Fruit fly (Drosophila melanogaster) whole organism, embryonic: ENCODE data around the gene Acn.
A peak's percentile ranks its signal among the peaks of the same experiment; 100 is the strongest.

Source experiments
- CG10565 ChIP-seq: fragments of 200-800 bp; sonication (Bioruptor generic); optimal IDR thresholded peaks from 3 replicates; lab custom pipeline; 2016; ENCODE audit warnings: missing biosample characterization, mild to moderate bottlenecking, missing genetic modification characterization
- CG12219 ChIP-seq: fragments of 200-800 bp; sonication (Bioruptor generic); optimal IDR thresholded peaks from 3 replicates; lab custom pipeline; 2018; ENCODE audit warnings: missing biosample characterization, mild to moderate bottlenecking, missing genetic modification characterization
- CG12236 ChIP-seq: fragments of 200-800 bp; sonication (Bioruptor generic); optimal IDR thresholded peaks from 2 replicates; lab custom pipeline; 2016; ENCODE audit warnings: missing biosample characterization, missing genetic modification characterization
- CG15601 ChIP-seq: fragments of 200-800 bp; sonication (Bioruptor generic); optimal IDR thresholded peaks from 3 replicates; lab custom pipeline; 2019; ENCODE audit warnings: missing biosample characterization, mild to moderate bottlenecking, missing genetic modification characterization, moderate library complexity
- CG15696 ChIP-seq: fragments of 200-800 bp; sonication (Bioruptor generic); optimal IDR thresholded peaks from 2 replicates; lab custom pipeline; 2019; ENCODE audit warnings: missing biosample characterization, mild to moderate bottlenecking, missing genetic modification characterization, moderate library complexity
- CG16779 ChIP-seq: fragments of 200-800 bp; sonication (Bioruptor generic); IDR thresholded peaks from 2 replicates; pipeline ENCODE4 v1.3.6; 2022; ENCODE audit warnings: missing biosample characterization, missing genetic modification characterization
- CG17912 ChIP-seq: fragments of 200-800 bp; sonication (Bioruptor generic); optimal IDR thresholded peaks from 2 replicates; lab custom pipeline; 2018; ENCODE audit warnings: missing biosample characterization, mild to moderate bottlenecking, missing genetic modification characterization
- CG1792 ChIP-seq: fragments of 200-800 bp; sonication (Bioruptor generic); optimal IDR thresholded peaks from 2 replicates; lab custom pipeline; 2016; ENCODE audit warnings: missing biosample characterization, missing genetic modification characterization
- CG31365 ChIP-seq: fragments of 200-800 bp; sonication (Bioruptor generic); optimal IDR thresholded peaks from 2 replicates; lab custom pipeline; 2018; ENCODE audit warnings: missing biosample characterization, mild to moderate bottlenecking, missing genetic modification characterization
- CG4617 ChIP-seq: fragments of 200-800 bp; sonication (Bioruptor generic); optimal IDR thresholded peaks from 3 replicates; lab custom pipeline; 2016; ENCODE audit warnings: missing biosample characterization, missing genetic modification characterization, borderline replicate concordance
- CG5245 ChIP-seq: fragments of 200-800 bp; sonication (Bioruptor generic); optimal IDR thresholded peaks from 3 replicates; lab custom pipeline; 2016; ENCODE audit warnings: missing biosample characterization, missing genetic modification characterization
- CG6175 ChIP-seq: fragments of 200-800 bp; sonication (Bioruptor generic); IDR thresholded peaks from 3 replicates; pipeline ENCODE4 v1.3.6; 2022; ENCODE audit warnings: missing biosample characterization, missing genetic modification characterization
- CG6683 ChIP-seq: fragments of 200-800 bp; sonication (Bioruptor generic); optimal IDR thresholded peaks from 2 replicates; lab custom pipeline; 2017; ENCODE audit warnings: missing biosample characterization, mild to moderate bottlenecking, missing genetic modification characterization, missing genetic modification reagents
- CG7786 ChIP-seq: fragments of 200-800 bp; sonication (Bioruptor generic); optimal IDR thresholded peaks from 2 replicates; lab custom pipeline; 2016; ENCODE audit warnings: missing biosample characterization, missing genetic modification characterization
- CG7839 ChIP-seq: fragments of 200-800 bp; sonication (Bioruptor generic); optimal IDR thresholded peaks from 3 replicates; lab custom pipeline; 2018; ENCODE audit warnings: missing biosample characterization, mild to moderate bottlenecking, missing genetic modification characterization, moderate library complexity
- CG8281 ChIP-seq: fragments of 200-800 bp; sonication (Bioruptor generic); optimal IDR thresholded peaks from 2 replicates; lab custom pipeline; 2018; ENCODE audit warnings: missing biosample characterization, mild to moderate bottlenecking, missing genetic modification characterization, moderate library complexity
- CG8290 ChIP-seq, 3 experiments: fragments of 200-800 bp; sonication (Bioruptor generic); optimal IDR thresholded peaks; 2 replicates each; lab custom pipeline; 2016 to 2019; ENCODE audit warnings: missing biosample characterization in 3 of 3, missing genetic modification characterization in 3 of 3, mild to moderate bottlenecking in 2 of 3, moderate library complexity in 1 of 3
- CG9797 ChIP-seq: fragments of 200-800 bp; sonication (Bioruptor generic); optimal IDR thresholded peaks from 3 replicates; lab custom pipeline; 2018; ENCODE audit warnings: missing biosample characterization, mild to moderate bottlenecking, missing genetic modification characterization
- Fer2 ChIP-seq: fragments of 200-800 bp; sonication (Bioruptor generic); optimal IDR thresholded peaks from 2 replicates; lab custom pipeline; 2018; ENCODE audit warnings: missing biosample characterization, mild to moderate bottlenecking, missing genetic modification characterization, moderate library complexity
- Fer3 ChIP-seq: fragments of 200-800 bp; sonication (Bioruptor generic); optimal IDR thresholded peaks from 2 replicates; lab custom pipeline; 2018; ENCODE audit warnings: missing biosample characterization, mild to moderate bottlenecking, missing genetic modification characterization, moderate library complexity
- HmgZ ChIP-seq: fragments of 200-800 bp; sonication (Bioruptor generic); optimal IDR thresholded peaks from 2 replicates; lab custom pipeline; 2018; ENCODE audit warnings: missing biosample characterization, mild to moderate bottlenecking, missing genetic modification characterization
- MESR4 ChIP-seq: fragments of 200-800 bp; sonication (Bioruptor generic); optimal IDR thresholded peaks from 2 replicates; lab custom pipeline; 2018; ENCODE audit warnings: missing biosample characterization, mild to moderate bottlenecking, missing genetic modification characterization, moderate library complexity
- NfI ChIP-seq: fragments of 200-800 bp; sonication (Bioruptor generic); optimal IDR thresholded peaks from 3 replicates; lab custom pipeline; 2018; ENCODE audit warnings: missing biosample characterization, mild to moderate bottlenecking, missing genetic modification characterization, moderate library complexity
- Optix ChIP-seq: fragments of 200-800 bp; sonication (Bioruptor generic); IDR thresholded peaks from 3 replicates; pipeline ENCODE4 v1.3.6; 2022; ENCODE audit warnings: missing biosample characterization, missing genetic modification characterization
- Rx ChIP-seq: fragments of 200-800 bp; sonication (Bioruptor generic); IDR thresholded peaks from 2 replicates; pipeline ENCODE4 v1.3.6; 2022; ENCODE audit warnings: missing biosample characterization, missing genetic modification characterization
- Spps ChIP-seq: fragments of 200-800 bp; sonication (Bioruptor generic); optimal IDR thresholded peaks from 2 replicates; lab custom pipeline; 2018; ENCODE audit warnings: missing biosample characterization, mild to moderate bottlenecking, missing genetic modification characterization
- Ssrp ChIP-seq: fragments of 200-800 bp; sonication (Bioruptor generic); optimal IDR thresholded peaks from 2 replicates; lab custom pipeline; 2018; ENCODE audit warnings: missing biosample characterization, mild to moderate bottlenecking, missing genetic modification characterization, moderate library complexity
- YL-1 ChIP-seq: fragments of 200-800 bp; sonication (Bioruptor generic); optimal IDR thresholded peaks from 3 replicates; lab custom pipeline; 2017; ENCODE audit warnings: missing biosample characterization, mild to moderate bottlenecking, missing genetic modification characterization
- bcd ChIP-seq: fragments of 200-800 bp; sonication (Bioruptor generic); optimal IDR thresholded peaks from 2 replicates; lab custom pipeline; 2017; ENCODE audit warnings: missing biosample characterization, mild to moderate bottlenecking, missing genetic modification characterization
- cg ChIP-seq: fragments of 200-800 bp; sonication (Bioruptor generic); optimal IDR thresholded peaks from 3 replicates; lab custom pipeline; 2019; ENCODE audit warnings: missing biosample characterization, mild to moderate bottlenecking, missing genetic modification characterization, moderate library complexity
- chn ChIP-seq: fragments of 200-800 bp; sonication (Bioruptor generic); optimal IDR thresholded peaks from 2 replicates; lab custom pipeline; 2016; ENCODE audit warnings: missing biosample characterization, missing genetic modification characterization
- dimm ChIP-seq: fragments of 200-800 bp; sonication (Bioruptor generic); IDR thresholded peaks from 2 replicates; pipeline ENCODE4 v1.3.6; 2022; ENCODE audit warnings: missing biosample characterization, missing genetic modification characterization
- ewg ChIP-seq: fragments of 200-800 bp; sonication (Bioruptor generic); optimal IDR thresholded peaks from 3 replicates; lab custom pipeline; 2017; ENCODE audit warnings: mild to moderate bottlenecking, missing biosample characterization, missing genetic modification reagents, missing genetic modification characterization
- gsb ChIP-seq: fragments of 200-800 bp; sonication (Bioruptor generic); IDR thresholded peaks from 2 replicates; pipeline ENCODE4 v1.3.6; 2022; ENCODE audit warnings: missing biosample characterization, missing genetic modification characterization
- gt ChIP-seq: fragments of 200-800 bp; sonication (Bioruptor generic); IDR thresholded peaks from 2 replicates; pipeline ENCODE4 v1.3.6; 2022; ENCODE audit warnings: missing biosample characterization, missing genetic modification characterization
- her ChIP-seq: fragments of 200-800 bp; sonication (Bioruptor generic); optimal IDR thresholded peaks from 2 replicates; lab custom pipeline; 2016; ENCODE audit warnings: missing biosample characterization, missing genetic modification characterization
- jigr1 ChIP-seq: fragments of 200-800 bp; sonication (Bioruptor generic); IDR thresholded peaks from 3 replicates; pipeline ENCODE4 v1.3.6; 2022; ENCODE audit warnings: missing biosample characterization, missing genetic modification characterization
- knrl ChIP-seq: fragments of 200-800 bp; sonication (Bioruptor generic); IDR thresholded peaks from 3 replicates; pipeline ENCODE4 v1.3.6; 2022; ENCODE audit warnings: missing biosample characterization, missing genetic modification characterization; ENCODE audit not compliant: partially characterized antibody
- luna ChIP-seq: fragments of 200-800 bp; sonication (Bioruptor generic); optimal IDR thresholded peaks from 2 replicates; lab custom pipeline; 2016; ENCODE audit warnings: missing biosample characterization, missing genetic modification characterization
- nerfin-1 ChIP-seq: fragments of 200-800 bp; sonication (Bioruptor generic); optimal IDR thresholded peaks from 3 replicates; lab custom pipeline; 2019; ENCODE audit warnings: missing biosample characterization, mild to moderate bottlenecking, missing genetic modification characterization, moderate library complexity
- nmo ChIP-seq: fragments of 200-800 bp; sonication (Bioruptor generic); optimal IDR thresholded peaks from 2 replicates; lab custom pipeline; 2018; ENCODE audit warnings: missing biosample characterization, mild to moderate bottlenecking, missing genetic modification characterization, moderate library complexity
- peb ChIP-seq: fragments of 200-800 bp; sonication (Bioruptor generic); IDR thresholded peaks from 2 replicates; pipeline ENCODE4 v1.3.6; 2022; ENCODE audit warnings: missing biosample characterization, missing genetic modification characterization
- phol ChIP-seq: fragments of 200-800 bp; sonication (Bioruptor generic); optimal IDR thresholded peaks from 3 replicates; lab custom pipeline; 2018; ENCODE audit warnings: missing biosample characterization, mild to moderate bottlenecking, missing genetic modification characterization, moderate library complexity
- pita ChIP-seq: fragments of 200-800 bp; sonication (Bioruptor generic); optimal IDR thresholded peaks from 2 replicates; lab custom pipeline; 2017; ENCODE audit warnings: missing biosample characterization, mild to moderate bottlenecking, missing genetic modification characterization
- ranshi ChIP-seq: fragments of 200-800 bp; sonication (Bioruptor generic); IDR thresholded peaks from 2 replicates; pipeline ENCODE4 v1.3.6; 2022; ENCODE audit warnings: missing biosample characterization, missing genetic modification characterization
- slou ChIP-seq: fragments of 200-800 bp; sonication (Bioruptor generic); optimal IDR thresholded peaks from 3 replicates; lab custom pipeline; 2016; ENCODE audit warnings: missing biosample characterization, missing genetic modification characterization
- so ChIP-seq: fragments of 200-800 bp; sonication (Bioruptor generic); IDR thresholded peaks from 3 replicates; pipeline ENCODE4 v1.3.6; 2022; ENCODE audit warnings: missing biosample characterization, missing genetic modification characterization
- stwl ChIP-seq: fragments of 200-800 bp; sonication (Bioruptor generic); optimal IDR thresholded peaks from 3 replicates; lab custom pipeline; 2018; ENCODE audit warnings: missing biosample characterization, mild to moderate bottlenecking, missing genetic modification characterization, moderate library complexity
- zen2 ChIP-seq: fragments of 200-800 bp; sonication (Bioruptor generic); IDR thresholded peaks from 3 replicates; pipeline ENCODE4 v1.3.6; 2022; ENCODE audit warnings: missing biosample characterization, missing genetic modification characterization; ENCODE audit not compliant: partially characterized antibody

Gene Acn

dm6 chr2L:19026491-19027197, 18.5 kb upstream of the Acn start (continued):
- TF ChIP-seq dimm, result no peak
- TF ChIP-seq CG16779 (GFP tag; lab: Robert Waterston, UW), result no peak
- TF ChIP-seq Rx (GFP tag; lab: Robert Waterston, UW), result no peak
- TF ChIP-seq ewg (GFP tag; lab: Kevin White, UChicago), result peak; percentile 25
- peak; percentile 72 for TF ChIP-seq CG7839
- TF ChIP-seq CG15696, result no peak
- peak; percentile 65 for TF ChIP-seq NfI (GFP tag; lab: Kevin White, UChicago)
- no peak for TF ChIP-seq CG10565
- peak; percentile 15 for TF ChIP-seq CG15601
- TF ChIP-seq CG17912 (GFP tag; lab: Kevin White, UChicago), result no peak
- TF ChIP-seq nmo (GFP tag; lab: Kevin White, UChicago), result peak; percentile 43
- no peak for TF ChIP-seq stwl (tag; lab: Kevin White, UChicago)
- no peak; the same call in 2 of the 3 replicates for TF ChIP-seq Optix (GFP tag; lab: Robert Waterston, UW)
- no peak for TF ChIP-seq CG31365 (tag; lab: Kevin White, UChicago)
- TF ChIP-seq CG4617, result no peak
- no peak for TF ChIP-seq jigr1 (GFP tag; lab: Robert Waterston, UW)
- TF ChIP-seq Fer3 (tag; lab: Kevin White, UChicago), result peak; percentile 32
- no peak for TF ChIP-seq CG1792
- peak; percentile 65 for TF ChIP-seq CG6683 (GFP tag; lab: Kevin White, UChicago)
- TF ChIP-seq slou (GFP tag; lab: Kevin White, UChicago), result no peak
- TF ChIP-seq CG8290 (GFP tag; optimal IDR thresholded peaks at IDR 0.05; lab: Kevin White, UChicago), result no peak
- peak in 1 of 2 experiments; percentile 52 for TF ChIP-seq CG8290 (tag; optimal IDR thresholded peaks at IDR 0.05; lab: Kevin White, UChicago)
- no peak for TF ChIP-seq knrl (GFP tag; lab: Robert Waterston, UW)
- peak; percentile 28 for TF ChIP-seq cg
- no peak for TF ChIP-seq CG6175 (GFP tag; lab: Robert Waterston, UW)
- TF ChIP-seq CG7786, result no peak
- TF ChIP-seq pita (GFP tag; lab: Kevin White, UChicago), result no peak
- peak; percentile 58 for TF ChIP-seq bcd (GFP tag; lab: Kevin White, UChicago)
- TF ChIP-seq Spps (tag; lab: Kevin White, UChicago), result no peak
- no peak for TF ChIP-seq CG8281 (tag; lab: Kevin White, UChicago)
- no peak for TF ChIP-seq Ssrp
- TF ChIP-seq ranshi (GFP tag; lab: Robert Waterston, UW), result peak; percentile 38; the same call in 1 of the 2 replicates
- TF ChIP-seq gsb, result no peak
- TF ChIP-seq her (GFP tag; lab: Kevin White, UChicago), result no peak
- TF ChIP-seq CG12219, result peak; percentile 56
- TF ChIP-seq gt (GFP tag; lab: Robert Waterston, UW), result no peak
- TF ChIP-seq YL-1, result no peak
- peak; percentile 64; the same call in 1 of the 3 replicates for TF ChIP-seq so (GFP tag; lab: Robert Waterston, UW)
- no peak for TF ChIP-seq luna
- TF ChIP-seq MESR4 (GFP tag; lab: Kevin White, UChicago), result no peak
- TF ChIP-seq phol, result peak; percentile 56
- peak; percentile 14 for TF ChIP-seq nerfin-1 (tag; lab: Kevin White, UChicago)
- TF ChIP-seq HmgZ, result peak; percentile 51
- 0 out of 3 replicates have a peak, but pooled peaks have one; percentile 3 for TF ChIP-seq zen2
- no peak for TF ChIP-seq CG9797
- TF ChIP-seq Fer2 (tag; lab: Kevin White, UChicago), result peak; percentile 33
- no peak for TF ChIP-seq peb (GFP tag; lab: Robert Waterston, UW)
- no peak for TF ChIP-seq CG5245 (GFP tag; lab: Kevin White, UChicago)
- TF ChIP-seq CG12236 (GFP tag; lab: Kevin White, UChicago), result no peak
- TF ChIP-seq chn (GFP tag; lab: Kevin White, UChicago), result no peak
